Fruit fly (Drosophila melanogaster) whole organism, larva: ENCODE measurements around the gene pav.

Experiments used
- noc ChIP-seq: fragments of 200-800 bp; sonication (Bioruptor generic); optimal IDR thresholded peaks from 3 replicates; lab custom pipeline; 2019; ENCODE audit warnings: missing biosample characterization, mild to moderate bottlenecking, missing genetic modification characterization, moderate library complexity

Gene pav

DNA sequence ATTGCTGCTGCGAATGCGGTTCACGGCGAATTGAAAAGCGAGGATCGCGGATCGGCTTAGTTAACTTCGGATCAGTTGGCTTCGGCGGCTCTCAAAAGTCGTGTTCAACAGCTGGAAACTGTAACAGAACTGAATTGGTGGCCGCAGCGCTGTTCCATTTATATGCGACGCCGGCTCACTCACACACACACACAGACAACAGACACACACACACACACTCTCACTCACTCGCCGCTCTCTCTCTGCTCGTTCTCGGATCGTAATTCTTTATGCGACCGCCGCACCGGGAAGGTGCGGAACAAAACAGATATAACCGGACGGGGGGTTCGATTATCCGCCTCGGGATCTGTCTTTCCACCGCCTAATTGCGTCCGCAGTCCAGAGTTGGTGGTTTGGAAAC lies 15.4 kb upstream of the pav start, which contains the start of gene CG46460:
Gene CG46460 (minus strand): TSS at position 139 of the 400 bp plus-strand sequence.
- no peak for TF ChIP-seq noc (tag; lab: Kevin White, UChicago)

dm6 chr3L:4228187-4228836 lies 14.2 kb upstream of the pav start:
- TF ChIP-seq noc (tag; lab: Kevin White, UChicago): no peak

DNA sequence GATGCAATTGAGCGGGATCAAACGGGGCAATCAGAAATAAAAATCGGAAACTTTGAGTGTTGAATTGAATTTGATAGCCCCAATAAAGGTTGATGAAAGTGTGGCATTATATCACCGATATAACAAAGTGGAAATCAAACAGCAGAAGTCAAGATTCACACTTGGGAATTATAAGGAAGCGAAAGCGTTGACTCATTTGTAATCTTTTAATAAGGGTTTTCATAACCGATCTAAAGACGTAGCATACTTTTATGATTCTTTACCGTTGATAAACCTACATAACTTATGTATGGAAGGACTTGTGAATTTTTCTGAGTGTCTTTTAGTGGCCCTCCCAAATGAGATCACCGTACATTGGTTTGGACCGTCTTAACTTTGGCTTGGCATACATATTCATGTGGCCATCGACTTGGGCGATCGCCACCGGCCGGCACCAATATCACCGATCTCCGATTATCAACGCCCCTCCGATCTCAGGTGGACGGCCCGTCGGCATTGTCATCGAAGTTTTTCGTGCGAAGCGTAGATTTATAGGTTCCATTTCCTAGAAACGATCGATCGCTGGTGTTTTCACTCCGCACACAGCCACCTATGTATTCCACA lies 13.1 kb upstream of the pav start:
- no peak for TF ChIP-seq noc (tag; lab: Kevin White, UChicago)

DNA sequence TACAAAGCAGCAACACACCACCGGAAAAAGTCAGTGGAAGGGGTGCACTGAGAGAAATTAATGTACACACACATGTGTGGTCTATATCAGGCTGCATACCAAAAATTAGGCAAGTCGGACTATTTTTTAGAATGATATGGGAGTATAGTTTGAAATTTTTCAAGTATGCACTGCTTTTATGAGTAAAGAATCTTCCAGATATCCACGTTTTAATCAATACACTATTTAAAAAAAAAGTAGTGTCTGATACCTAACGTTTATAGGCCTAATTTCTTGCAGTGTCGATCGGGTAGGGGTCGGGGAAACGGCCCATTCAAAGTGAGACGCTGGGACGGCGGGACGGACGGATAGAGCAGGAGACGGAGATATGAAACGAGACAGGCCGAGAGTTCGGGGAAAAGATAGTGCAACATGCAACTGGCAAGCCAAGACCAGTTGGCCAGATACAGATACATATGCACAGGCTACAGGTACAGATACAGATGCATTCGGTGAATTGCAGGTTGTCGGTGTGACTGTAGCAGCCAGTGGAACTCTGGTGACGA lies 12.1 kb upstream of the pav start:
- TF ChIP-seq noc (tag; lab: Kevin White, UChicago): no peak

dm6 chr3L:4231401-4232014 lies 11.0 kb upstream of the pav start:
- no peak for TF ChIP-seq noc (tag; lab: Kevin White, UChicago)

dm6 chr3L:4232227-4232626 lies 10.3 kb upstream of the pav start:
- TF ChIP-seq noc (tag; lab: Kevin White, UChicago): no peak

dm6 chr3L:4232724-4233367 lies 9.7 kb upstream of the pav start:
- peak; percentile 50 for TF ChIP-seq noc (tag; lab: Kevin White, UChicago)

dm6 chr3L:4233603-4234277 lies 8.8 kb upstream of the pav start:
- TF ChIP-seq noc (tag; lab: Kevin White, UChicago): no peak

DNA sequence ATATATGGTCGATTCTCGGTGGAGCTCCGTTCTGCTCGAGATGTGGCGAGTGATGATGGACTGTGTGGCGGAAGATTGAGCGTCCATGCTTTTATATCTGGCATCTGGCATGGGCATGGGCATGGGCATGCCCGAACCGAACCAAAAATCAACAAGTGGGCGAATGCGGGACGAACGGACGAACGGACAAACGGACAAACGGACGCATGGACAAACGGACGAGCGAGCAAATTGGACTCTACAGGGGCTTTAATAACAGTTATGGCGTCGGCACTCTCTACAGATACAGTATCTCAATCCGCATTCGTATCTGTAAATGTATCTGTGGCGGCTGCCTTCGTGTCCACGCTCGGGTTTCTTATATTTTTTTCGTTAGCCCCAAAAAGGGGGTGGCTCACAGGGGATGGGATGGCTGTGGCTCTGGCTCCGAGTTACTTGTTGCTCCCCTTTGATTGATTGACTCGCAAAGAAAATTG lies 6.4 kb upstream of the pav start, which contains the start of gene ImpL2:
Gene ImpL2 (minus strand): TSS at position 51 of the 476 bp plus-strand sequence.
- no peak for TF ChIP-seq noc (tag; lab: Kevin White, UChicago)

DNA sequence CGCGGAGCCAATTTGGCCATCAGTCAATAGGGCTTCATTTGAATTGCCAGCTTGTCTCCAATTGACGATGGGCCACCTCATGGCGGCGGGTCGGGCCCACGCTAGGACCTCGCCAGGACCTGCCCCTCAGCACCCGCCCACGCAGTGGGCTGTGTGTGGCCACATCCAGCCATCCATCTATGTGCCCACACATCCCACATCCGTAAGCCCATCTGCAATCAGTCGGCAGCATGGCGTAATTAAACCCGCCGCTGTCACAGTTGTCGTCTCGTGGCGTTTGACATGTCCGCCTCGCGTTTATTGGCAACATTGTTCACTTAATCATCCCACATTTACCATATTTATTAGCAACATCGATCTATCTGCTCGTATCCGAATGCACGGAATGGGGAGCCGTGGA lies 4.3 kb upstream of the pav start:
- TF ChIP-seq noc (tag; lab: Kevin White, UChicago): no peak

dm6 chr3L:4239442-4240322 lies 2.9 kb upstream of the pav start, which contains the start of gene Sqor:
Gene Sqor, plus strand, starts transcription at chr3L:4240173.
- peak; percentile 96 for TF ChIP-seq noc (tag; lab: Kevin White, UChicago)

- TF ChIP-seq noc (tag; lab: Kevin White, UChicago): no peak
Observed at dm6 chr3L:4252121-4252861, 9.8 kb downstream of the pav start.

DNA sequence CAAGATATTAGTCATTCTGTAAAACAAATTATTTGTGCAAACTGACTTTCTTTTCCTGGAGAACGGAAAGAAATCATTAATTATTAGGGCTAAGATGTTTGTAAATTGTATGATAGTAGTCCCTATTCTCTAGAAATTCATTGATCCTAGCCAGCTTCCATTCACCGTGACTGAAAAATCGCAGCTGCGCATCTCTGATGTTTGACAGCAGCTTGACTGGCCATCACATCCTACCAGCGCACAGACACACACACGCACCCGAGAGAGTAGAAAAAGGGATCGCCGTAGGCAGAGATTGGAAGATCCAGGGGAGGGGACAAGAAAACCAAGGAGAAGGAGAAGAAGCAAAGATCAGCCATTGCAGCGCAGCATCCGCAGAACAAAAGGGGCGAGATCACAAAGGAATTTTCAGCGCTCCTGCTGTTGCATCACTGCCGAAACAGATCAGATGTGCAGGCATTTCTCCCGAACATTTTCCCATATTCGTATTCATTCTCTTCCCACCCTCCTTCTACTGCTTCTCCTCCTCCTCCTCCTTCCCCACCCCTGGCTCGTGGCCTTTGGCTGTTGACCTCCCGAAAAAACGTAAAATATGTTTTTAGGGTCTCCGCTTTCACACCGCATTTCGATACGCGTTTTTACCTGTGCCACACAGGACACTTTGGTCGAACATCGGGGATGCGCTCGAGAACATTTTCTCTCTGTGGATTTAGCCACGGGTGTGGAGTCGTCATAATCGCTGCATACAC lies 10.5 kb downstream of the pav start:
- no peak for TF ChIP-seq noc (tag; lab: Kevin White, UChicago)
